Fruit fly (Drosophila melanogaster): ENCODE data around the gene Drsl3.

Drsl3 gene

DNA sequence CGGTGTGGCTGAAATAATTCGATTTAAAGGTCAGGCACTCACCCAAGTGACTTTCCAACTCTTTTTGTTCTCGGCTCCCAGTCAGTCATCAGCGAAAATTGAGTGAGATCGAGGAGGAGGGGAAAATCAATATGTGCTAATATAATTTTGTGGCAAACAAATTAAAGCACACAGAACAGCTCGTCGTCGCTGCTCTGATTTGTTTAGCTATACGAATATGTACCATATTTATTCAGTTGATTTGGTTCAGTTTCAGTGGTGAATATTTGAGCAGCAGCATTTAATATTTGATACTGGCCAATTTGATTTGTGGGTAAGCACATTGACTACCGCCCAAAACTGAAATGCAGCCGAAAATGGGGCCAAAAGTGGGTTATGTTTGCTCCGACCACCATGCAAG lies 9.4 kb upstream of the Drsl3 start (continued):
- TF ChIP-seq CG6683 (GFP tag; optimal IDR thresholded peaks at IDR 0.05), result no peak
- peak; percentile 68 for TF ChIP-seq caup (GFP tag; optimal IDR thresholded peaks at IDR 0.05; ENCODE audit: severe bottlenecking)
- TF ChIP-seq CG2120 (GFP tag; optimal IDR thresholded peaks at IDR 0.05), result no peak
- no peak for TF ChIP-seq H15 (GFP tag; IDR thresholded peaks at IDR 0.05)
- TF ChIP-seq lov (optimal IDR thresholded peaks at IDR 0.05), result no peak
- 0 out of 3 replicates have a peak, but pooled peaks have one; percentile 12 for TF ChIP-seq lov (GFP tag; IDR thresholded peaks at IDR 0.05)
- no peak for TF ChIP-seq tna (GFP tag; IDR thresholded peaks at IDR 0.05; ENCODE audit: partially characterized antibody)
- peak; percentile 26 for TF ChIP-seq Oli (tag; optimal IDR thresholded peaks at IDR 0.05)
- no peak for TF ChIP-seq MBD-R2 (GFP tag; IDR thresholded peaks at IDR 0.05)
- no peak for TF ChIP-seq HLH4C (GFP tag; IDR thresholded peaks at IDR 0.05; ENCODE audit: partially characterized antibody)
- no peak for TF ChIP-seq ftz-f1 (GFP tag; optimal IDR thresholded peaks at IDR 0.05)
- TF ChIP-seq D (optimal IDR thresholded peaks at IDR 0.05), result no peak
- TF ChIP-seq D (GFP tag; optimal IDR thresholded peaks at IDR 0.05), result peak; percentile 15
- peak; percentile 26 for TF ChIP-seq Camta (GFP tag; optimal IDR thresholded peaks at IDR 0.05)
- TF ChIP-seq tio (GFP tag; optimal IDR thresholded peaks at IDR 0.05), result no peak
- TF ChIP-seq CG4730 (GFP tag; IDR thresholded peaks at IDR 0.05), result no peak
- no peak for TF ChIP-seq inv (GFP tag; IDR thresholded peaks at IDR 0.05; ENCODE audit: partially characterized antibody)
- TF ChIP-seq lmd (GFP tag; IDR thresholded peaks at IDR 0.05), result no peak
- TF ChIP-seq BEAF-32 (GFP tag; optimal IDR thresholded peaks at IDR 0.05), result no peak
- no peak for TF ChIP-seq exex (tag; optimal IDR thresholded peaks at IDR 0.05)
- TF ChIP-seq ci (GFP tag; IDR thresholded peaks at IDR 0.05), result peak; percentile 55; the same call in 2 of the 3 replicates
- no peak for TF ChIP-seq Nf-YC (tag; optimal IDR thresholded peaks at IDR 0.05)
- TF ChIP-seq CG1024 (GFP tag; IDR thresholded peaks at IDR 0.05), result no peak
- no peak for TF ChIP-seq CG4282 (GFP tag; optimal IDR thresholded peaks at IDR 0.05)
- TF ChIP-seq Hand (GFP tag; optimal IDR thresholded peaks at IDR 0.05), result no peak
- peak; percentile 9 for TF ChIP-seq salm (tag; optimal IDR thresholded peaks at IDR 0.05)
- no peak for TF ChIP-seq Dp (GFP tag; optimal IDR thresholded peaks at IDR 0.05)
- TF ChIP-seq CG17186 (GFP tag; optimal IDR thresholded peaks at IDR 0.05), result peak; percentile 3
- TF ChIP-seq CG30020 (tag; optimal IDR thresholded peaks at IDR 0.05), result no peak
- peak; percentile 55 for TF ChIP-seq CG3281 (GFP tag; optimal IDR thresholded peaks at IDR 0.05)
- no peak for TF ChIP-seq Stat92E (GFP tag; optimal IDR thresholded peaks at IDR 0.05)
- TF ChIP-seq CG10267 (tag; optimal IDR thresholded peaks at IDR 0.05), result no peak
- TF ChIP-seq tgo (GFP tag; IDR thresholded peaks at IDR 0.05), result no peak
- no peak for TF ChIP-seq CG17361 (GFP tag; IDR thresholded peaks at IDR 0.05)
- TF ChIP-seq cwo (GFP tag; optimal IDR thresholded peaks at IDR 0.05), result no peak
- no peak for TF ChIP-seq Doc3 (GFP tag; IDR thresholded peaks at IDR 0.05; ENCODE audit: partially characterized antibody)
- TF ChIP-seq rib (GFP tag; IDR thresholded peaks at IDR 0.05), result no peak
- TF ChIP-seq CG10274 (GFP tag; optimal IDR thresholded peaks at IDR 0.05), result no peak
- no peak for TF ChIP-seq toy (GFP tag; IDR thresholded peaks at IDR 0.05)
- no peak for TF ChIP-seq aop (GFP tag; IDR thresholded peaks at IDR 0.05)
- no peak for TF ChIP-seq mirr (GFP tag; optimal IDR thresholded peaks at IDR 0.05)
- TF ChIP-seq gsb (GFP tag; IDR thresholded peaks at IDR 0.05), result no peak
- no peak for TF ChIP-seq nerfin-1 (tag; optimal IDR thresholded peaks at IDR 0.05)
- TF ChIP-seq gce (GFP tag; IDR thresholded peaks at IDR 0.05), result no peak
- TF ChIP-seq Atf-2 (GFP tag; optimal IDR thresholded peaks at IDR 0.05), result no peak
- TF ChIP-seq schlank (tag; optimal IDR thresholded peaks at IDR 0.05), result no peak
- no peak for TF ChIP-seq MESR4 (GFP tag; optimal IDR thresholded peaks at IDR 0.05)
- no peak for TF ChIP-seq ap (GFP tag; IDR thresholded peaks at IDR 0.05)
- no peak for TF ChIP-seq Hr3 (GFP tag; optimal IDR thresholded peaks at IDR 0.05)
- TF ChIP-seq al (GFP tag; IDR thresholded peaks at IDR 0.05), result no peak
- TF ChIP-seq Mes4 (GFP tag; optimal IDR thresholded peaks at IDR 0.05), result peak; percentile 52
- TF ChIP-seq pb (GFP tag; optimal IDR thresholded peaks at IDR 0.05), result no peak
